Worm (Caenorhabditis elegans) whole organism, L4/young adult: Measurements from ENCODE around the gene fbxa-183.
"Not testable (repeated sequence)": the region's sequence is repeated elsewhere in the genome, so short reads cannot be mapped to it uniquely, and the experiment has no call there.

Experiments
- W03F9.2 ChIP-seq: fragments of 150-350 bp; optimal IDR thresholded peaks from 2 replicates; lab custom pipeline; 2014; ENCODE audit warnings: missing biosample characterization, missing genetic modification characterization
- dao-5 ChIP-seq: sonication (generic microtip); optimal IDR thresholded peaks from 2 replicates; lab custom pipeline; 2016; ENCODE audit warnings: missing genotype, missing genetic modification characterization, moderate library complexity, missing compliant biosample characterization
- him-1 ChIP-seq: sonication (generic microtip); optimal IDR thresholded peaks from 2 replicates; lab custom pipeline; 2016; ENCODE audit warnings: missing genotype, missing genetic modification reagents, missing genetic modification characterization, missing compliant biosample characterization

The fbxa-183 gene

ce11 chrV:5790497-5791280 lies 8.1 kb upstream of the fbxa-183 start, which contains the start of the genes nhr-142 and F44E7.9:
TSS of gene nhr-142 (minus strand) at chrV:5790553.
TSS of gene F44E7.9 (plus strand) at chrV:5791230.
- TF ChIP-seq him-1 (tag; lab: Kevin White, UChicago) (peak; percentile 69), dao-5 (tag; lab: Kevin White, UChicago) (no peak), W03F9.2 (tag; lab: Kevin White, UChicago) (peak; percentile 90)

DNA sequence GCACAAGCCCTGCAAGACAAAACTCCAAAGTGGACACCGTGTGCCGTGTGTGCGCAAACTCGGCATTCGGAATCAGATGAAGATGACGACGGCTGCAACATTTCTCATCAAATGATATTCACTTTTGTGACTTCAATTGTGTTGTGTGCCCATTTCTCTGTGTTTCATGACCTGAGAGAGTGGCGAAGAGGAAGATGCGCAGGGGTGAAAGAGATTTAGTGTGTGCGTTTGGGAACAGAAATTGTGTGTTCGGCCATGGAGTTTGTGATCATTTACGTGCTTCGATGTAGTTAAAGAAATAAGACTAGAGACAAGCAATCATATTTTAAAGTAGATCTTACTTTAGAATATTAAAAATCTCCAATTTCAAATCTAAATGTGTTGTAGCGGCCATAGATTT lies 6.1 kb upstream of the fbxa-183 start:
- no peak for TF ChIP-seq him-1 (tag; lab: Kevin White, UChicago)
- no peak for TF ChIP-seq dao-5 (tag; lab: Kevin White, UChicago)
- no peak for TF ChIP-seq W03F9.2 (tag; lab: Kevin White, UChicago)

- TF ChIP-seq W03F9.2 (tag; lab: Kevin White, UChicago) (no peak), dao-5 (tag; lab: Kevin White, UChicago) (no peak), him-1 (tag; lab: Kevin White, UChicago) (no peak)
Measured at ce11 chrV:5785372-5785771, 2.8 kb upstream of the fbxa-183 start, which contains the start of gene F44E7.7. TSS of gene F44E7.7 (minus strand) at chrV:5785472.

DNA sequence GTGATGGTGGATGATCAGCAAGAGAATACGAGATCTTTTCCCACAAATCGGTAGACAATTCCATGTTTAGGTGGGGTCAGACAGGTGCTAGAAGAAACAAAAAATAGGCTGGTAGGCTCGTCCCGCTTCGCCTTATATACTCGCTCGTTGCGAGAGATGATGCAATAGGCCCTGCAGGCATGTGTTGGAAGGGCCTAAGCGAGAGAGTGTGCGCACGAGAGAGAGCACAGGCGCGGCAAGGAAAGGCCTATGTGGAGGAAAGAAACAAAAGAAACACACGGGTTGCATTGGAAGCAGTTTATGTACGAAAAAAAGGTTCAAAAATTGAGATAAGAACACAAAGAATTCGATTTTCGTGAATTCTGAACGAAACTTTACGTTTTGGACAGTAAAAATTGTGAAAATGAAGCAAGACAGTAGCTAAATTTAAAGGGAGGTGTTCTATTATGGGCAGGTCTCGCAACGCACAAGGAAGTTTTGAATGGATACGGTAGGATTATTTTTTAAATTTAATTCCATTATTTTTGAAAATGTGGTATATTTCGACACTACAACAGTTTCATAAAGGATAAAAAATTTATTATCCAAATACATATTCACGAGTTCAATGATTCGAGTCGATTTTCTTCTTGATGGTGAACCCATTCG lies 1.8 kb downstream of the fbxa-183 start, which contains the start of gene F44E7.5:
Gene F44E7.5 (minus strand): TSS at position 210 of the 648 bp plus-strand sequence.
- TF ChIP-seq dao-5 (tag; lab: Kevin White, UChicago) (no peak), him-1 (tag; lab: Kevin White, UChicago) (no peak), W03F9.2 (tag; lab: Kevin White, UChicago) (peak; percentile 50)

DNA sequence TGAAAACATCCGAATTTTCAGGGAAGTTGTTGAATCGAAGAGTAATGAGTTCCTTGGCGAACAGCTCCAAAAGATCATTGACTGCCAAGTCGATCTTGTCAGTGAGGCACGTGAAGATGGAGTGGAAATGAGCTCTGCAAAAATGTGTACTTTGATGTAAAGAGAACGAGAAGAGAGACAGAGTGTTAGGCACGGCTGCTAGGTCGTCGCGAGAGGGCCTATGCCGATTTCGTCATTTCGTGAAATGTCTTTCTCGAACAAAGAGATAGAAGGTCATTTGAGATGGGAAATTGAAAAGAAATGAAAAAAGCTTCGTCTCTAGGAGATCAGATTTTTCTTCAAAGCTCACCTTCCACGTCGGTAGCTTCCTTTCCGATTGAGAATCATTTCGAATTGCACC lies 2.6 kb downstream of the fbxa-183 start:
- TF ChIP-seq dao-5 (tag; lab: Kevin White, UChicago) (no peak), him-1 (tag; lab: Kevin White, UChicago) (no peak), W03F9.2 (tag; lab: Kevin White, UChicago) (no peak)

ce11 chrV:5776941-5777340 lies 5.6 kb downstream of the fbxa-183 start, which contains the start of gene F44E7.4:
TSS of gene F44E7.4 (minus strand) at chrV:5776953.
- not testable (repeated sequence) for TF ChIP-seq W03F9.2, dao-5, him-1 (tag; lab: Kevin White, UChicago)

DNA sequence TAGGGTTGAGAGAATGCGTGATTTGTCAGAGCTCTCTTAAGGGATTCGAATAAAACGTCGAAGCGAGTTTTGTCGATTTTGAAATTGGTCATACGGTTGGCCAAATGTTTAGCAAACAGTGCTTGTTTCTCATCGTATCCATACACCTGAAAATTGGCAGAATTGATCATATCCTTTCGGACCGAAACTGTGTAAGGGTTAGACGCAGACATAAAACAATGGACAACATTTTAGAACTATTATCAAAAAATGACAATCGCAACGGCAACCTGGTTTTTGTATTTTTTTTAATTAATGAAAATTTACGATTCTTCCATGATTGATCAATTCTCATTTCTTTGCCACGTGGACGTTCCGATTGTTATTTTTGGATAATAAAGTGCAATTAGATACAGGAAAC lies 8.4 kb downstream of the fbxa-183 start:
- no peak for TF ChIP-seq him-1 (tag; lab: Kevin White, UChicago)
- no peak for TF ChIP-seq W03F9.2 (tag; lab: Kevin White, UChicago)
- TF ChIP-seq dao-5 (tag; lab: Kevin White, UChicago): no peak

- TF ChIP-seq him-1 (tag; lab: Kevin White, UChicago): no peak
- no peak for TF ChIP-seq W03F9.2 (tag; lab: Kevin White, UChicago)
- TF ChIP-seq dao-5 (tag; lab: Kevin White, UChicago): no peak
Measured at ce11 chrV:5772503-5772902, 10.1 kb downstream of the fbxa-183 start.

ce11 chrV:5771627-5772026 lies 11.0 kb downstream of the fbxa-183 start, which contains the start of gene F44E7.3:
TSS of gene F44E7.3 (plus strand) at chrV:5771945.
- TF ChIP-seq W03F9.2 (tag; lab: Kevin White, UChicago) (no peak), dao-5 (tag; lab: Kevin White, UChicago) (no peak), him-1 (tag; lab: Kevin White, UChicago) (no peak)

DNA sequence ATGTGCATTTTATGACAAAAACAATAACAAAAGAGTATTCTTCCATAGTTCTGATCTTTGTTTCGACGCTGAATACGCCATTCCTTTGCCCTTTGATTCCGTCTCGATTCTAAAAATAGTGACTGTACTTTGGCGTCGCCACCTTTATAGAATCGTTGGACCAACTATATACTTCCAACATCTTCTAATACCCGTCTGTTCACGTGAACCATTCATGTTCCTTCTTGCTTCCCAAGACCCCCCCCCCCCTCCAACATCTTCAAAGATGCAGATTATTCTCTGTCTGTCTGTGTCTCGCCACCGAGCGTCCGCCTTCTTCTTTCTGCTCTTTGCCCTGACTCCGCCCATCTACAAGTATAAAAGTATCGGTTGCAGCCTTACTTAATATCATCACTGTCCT lies 12.6 kb downstream of the fbxa-183 start:
- TF ChIP-seq him-1 (tag; lab: Kevin White, UChicago) (no peak), dao-5 (tag; lab: Kevin White, UChicago) (no peak), W03F9.2 (tag; lab: Kevin White, UChicago) (no peak)

- no peak for TF ChIP-seq dao-5 (tag; lab: Kevin White, UChicago)
- TF ChIP-seq him-1 (tag; lab: Kevin White, UChicago): no peak
- TF ChIP-seq W03F9.2 (tag; lab: Kevin White, UChicago): no peak
Measured at ce11 chrV:5769500-5769899, 13.1 kb downstream of the fbxa-183 start.

DNA sequence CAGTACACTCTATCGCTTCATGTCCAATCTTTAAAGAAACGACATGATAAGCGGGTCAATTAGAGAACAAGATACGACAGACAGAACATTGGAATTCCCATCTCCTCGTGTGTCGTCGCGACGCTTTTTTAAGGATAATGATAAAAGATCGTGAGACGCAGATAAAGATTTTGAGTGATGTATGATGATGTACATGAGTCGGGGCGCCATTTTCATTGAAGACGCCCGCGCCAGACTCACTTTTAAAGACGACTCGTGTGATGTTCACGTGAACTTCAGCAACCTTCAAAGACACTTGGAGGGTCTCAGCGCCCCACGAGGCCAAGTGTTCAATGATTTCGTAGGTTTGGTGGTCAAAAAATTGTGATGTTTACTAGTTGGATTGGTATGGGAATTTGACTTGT lies 14.3 kb downstream of the fbxa-183 start:
- no peak for TF ChIP-seq W03F9.2 (tag; lab: Kevin White, UChicago)
- TF ChIP-seq dao-5 (tag; lab: Kevin White, UChicago): no peak

- no peak for TF ChIP-seq dao-5 (tag; lab: Kevin White, UChicago)
- no peak for TF ChIP-seq W03F9.2 (tag; lab: Kevin White, UChicago)
- no peak for TF ChIP-seq him-1 (tag; lab: Kevin White, UChicago)
Measured at ce11 chrV:5765081-5765480, 17.5 kb downstream of the fbxa-183 start, which contains the start of gene pgph-2. TSS of gene pgph-2 (plus strand) at chrV:5765127.
